Worm (Caenorhabditis elegans): Measurements from ENCODE around the gene sru-8.

- TF ChIP-seq ama-1 (optimal IDR thresholded peaks at IDR 0.05): no peak
- no peak for TF ChIP-seq sea-1 (GFP tag; conservative IDR thresholded peaks at IDR 0.05)
- TF ChIP-seq pes-1 (GFP tag; IDR thresholded peaks at IDR 0.05): no peak
- no peak for TF ChIP-seq ets-7 (tag; optimal IDR thresholded peaks at IDR 0.05)
- TF ChIP-seq hmbx-1 (tag; optimal IDR thresholded peaks at IDR 0.05): no peak
- no peak for TF ChIP-seq flt-1 (GFP tag; IDR thresholded peaks at IDR 0.05)
- TF ChIP-seq aly-1 (tag; optimal IDR thresholded peaks at IDR 0.05): no peak
- TF ChIP-seq scrt-1 (GFP tag; IDR thresholded peaks at IDR 0.05): no peak
- TF ChIP-seq tbx-11 (GFP tag; IDR thresholded peaks at IDR 0.05): no peak
- TF ChIP-seq tbx-37 (GFP tag; conservative IDR thresholded peaks at IDR 0.05): no peak
- TF ChIP-seq hmg-4 (GFP tag; optimal IDR thresholded peaks at IDR 0.05): no peak
- no peak for TF ChIP-seq hnd-1 (tag; optimal IDR thresholded peaks at IDR 0.05)
- TF ChIP-seq B0310.2 (tag; optimal IDR thresholded peaks at IDR 0.05): no peak
Observed at ce11 chrV:9799076-9799475, 44.6 kb upstream of the sru-8 start, which contains the start of gene F46B6.13.

Measured in whole organism, early embryonic.